Worm (Caenorhabditis elegans) whole organism, early embryonic: ENCODE measurements around the gene C45B2.8.

ENCODE experiments used
- aly-1 ChIP-seq: sonication (generic microtip); optimal IDR thresholded peaks from 2 replicates; lab custom pipeline; 2016; ENCODE audit warnings: missing genetic modification characterization, missing compliant biosample characterization
- hmbx-1 ChIP-seq: sonication (generic microtip); optimal IDR thresholded peaks from 2 replicates; lab custom pipeline; 2016; ENCODE audit warnings: mild to moderate bottlenecking, missing genetic modification characterization, missing compliant biosample characterization
- hnd-1 ChIP-seq: sonication (generic microtip); optimal IDR thresholded peaks from 2 replicates; lab custom pipeline; 2016; ENCODE audit warnings: missing genetic modification characterization, missing compliant biosample characterization
- tbx-37 ChIP-seq: fragments of 200-800 bp; sonication (Bioruptor generic); conservative IDR thresholded peaks from 2 replicates; pipeline ENCODE4 v1.3.6; 2022; ENCODE audit warnings: missing genetic modification reagents, missing genetic modification characterization, missing compliant biosample characterization

DNA sequence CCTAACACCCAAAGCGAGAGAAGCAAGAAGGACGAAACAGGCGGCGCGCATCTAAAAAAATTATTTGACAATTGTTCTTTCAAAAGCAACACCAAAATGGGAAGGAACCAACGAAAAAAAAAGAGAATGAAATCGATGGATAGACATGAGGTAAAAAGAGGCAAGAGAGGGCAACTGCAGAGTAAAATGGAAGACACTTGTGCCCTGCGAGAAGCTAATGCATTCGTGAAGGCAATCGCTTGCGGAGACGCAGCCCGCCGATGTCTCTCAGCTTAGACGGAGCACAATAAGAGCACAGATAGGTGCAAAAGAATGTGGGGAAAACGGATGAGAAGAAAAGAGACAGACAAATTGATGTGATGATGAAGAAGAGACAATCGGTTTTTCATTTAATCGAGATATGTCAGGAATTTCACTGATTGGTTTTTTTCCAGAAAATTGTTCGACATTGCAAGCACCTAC, 40.5 kb downstream of the C45B2.8 start, which contains the start of gene C15H9.9:
- no peak for TF ChIP-seq hnd-1 (tag; lab: Kevin White, UChicago)
- no peak for TF ChIP-seq hmbx-1
- TF ChIP-seq aly-1 (tag; lab: Kevin White, UChicago), result no peak
- TF ChIP-seq tbx-37 (GFP tag; lab: Robert Waterston, UW), result no peak
